Fruit fly (Drosophila melanogaster): ENCODE measurements around the gene CG13461.

DNA sequence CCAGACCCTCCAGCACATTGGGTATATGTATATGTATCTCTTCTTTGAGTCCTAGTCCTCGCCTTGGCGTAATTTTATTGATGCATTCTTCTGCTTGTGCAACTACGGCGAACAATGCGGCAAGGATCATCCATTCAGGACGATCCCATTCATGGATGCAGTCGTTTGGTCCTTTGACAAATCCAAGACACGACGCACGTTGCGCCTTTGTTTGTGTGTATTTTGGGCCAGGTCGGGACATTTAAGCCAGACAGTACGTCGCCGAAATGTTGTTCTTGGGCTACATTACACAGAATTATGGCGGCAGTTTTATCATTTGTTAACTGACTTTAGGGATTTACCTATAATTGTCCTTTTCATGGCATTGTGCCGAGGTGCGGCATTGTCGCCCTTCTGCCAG, 7.2 kb downstream of the CG13461 start:
- TF ChIP-seq CG8478 (optimal IDR thresholded peaks at IDR 0.05) (no peak), CTCF (optimal IDR thresholded peaks at IDR 0.05) (no peak)
